Fruit fly (Drosophila melanogaster) whole organism, embryonic: ENCODE data around the gene Sap30.
A peak's percentile ranks its signal among the peaks of the same experiment; 100 is the strongest.

Source experiments
- Antp ChIP-seq: fragments of 200-800 bp; sonication (Bioruptor generic); optimal IDR thresholded peaks from 3 replicates; lab custom pipeline; 2016; ENCODE audit warnings: missing biosample characterization, missing genetic modification characterization
- Awh ChIP-seq: fragments of 200-800 bp; sonication (Bioruptor generic); IDR thresholded peaks from 2 replicates; pipeline ENCODE4, ENCODE4 v1.3.6; 2022; ENCODE audit warnings: missing biosample characterization, missing genetic modification characterization
- B-H1 ChIP-seq: fragments of 200-800 bp; sonication (Bioruptor generic); IDR thresholded peaks from 3 replicates; pipeline ENCODE4 v1.3.6; 2022; ENCODE audit warnings: missing biosample characterization, missing genetic modification characterization
- Bdp1 ChIP-seq: fragments of 200-800 bp; sonication (Bioruptor generic); optimal IDR thresholded peaks from 3 replicates; lab custom pipeline; 2016; ENCODE audit warnings: missing biosample characterization, missing genetic modification characterization
- CG10321 ChIP-seq: fragments of 200-800 bp; sonication (Bioruptor generic); IDR thresholded peaks from 2 replicates; pipeline ENCODE4 v1.3.6; 2022; ENCODE audit warnings: missing biosample characterization, missing genetic modification characterization
- CG10543 ChIP-seq: fragments of 200-800 bp; sonication (Bioruptor generic); optimal IDR thresholded peaks from 3 replicates; lab custom pipeline; 2017; ENCODE audit warnings: missing biosample characterization, mild to moderate bottlenecking, missing genetic modification characterization, moderate library complexity
- CG10565 ChIP-seq: fragments of 200-800 bp; sonication (Bioruptor generic); optimal IDR thresholded peaks from 3 replicates; lab custom pipeline; 2016; ENCODE audit warnings: missing biosample characterization, mild to moderate bottlenecking, missing genetic modification characterization
- CG11093 ChIP-seq: fragments of 200-800 bp; sonication (Bioruptor generic); IDR thresholded peaks from 3 replicates; pipeline ENCODE4 v1.3.6; 2022; ENCODE audit warnings: missing biosample characterization, missing genetic modification characterization
- CG11398 ChIP-seq: fragments of 200-800 bp; sonication (Bioruptor generic); optimal IDR thresholded peaks from 2 replicates; lab custom pipeline; 2016; ENCODE audit warnings: missing biosample characterization, missing genetic modification characterization
- CG12659 ChIP-seq: fragments of 200-800 bp; sonication (Bioruptor generic); optimal IDR thresholded peaks from 3 replicates; lab custom pipeline; 2017; ENCODE audit warnings: mild to moderate bottlenecking, missing biosample characterization, missing genetic modification reagents, missing genetic modification characterization
- CG1529 ChIP-seq: fragments of 200-800 bp; sonication (Bioruptor generic); optimal IDR thresholded peaks from 3 replicates; lab custom pipeline; 2018; ENCODE audit warnings: missing biosample characterization, missing genetic modification characterization
- CG1832 ChIP-seq: fragments of 200-800 bp; sonication (Bioruptor generic); optimal IDR thresholded peaks from 2 replicates; lab custom pipeline; 2017; ENCODE audit warnings: missing biosample characterization, mild to moderate bottlenecking, missing genetic modification characterization, inconsistent platforms
- CG2712 ChIP-seq: fragments of 200-800 bp; optimal IDR thresholded peaks from 3 replicates; lab custom pipeline; 2019; ENCODE audit warnings: missing biosample characterization, mild to moderate bottlenecking, missing genetic modification characterization, moderate library complexity
- CG4328 ChIP-seq: fragments of 200-800 bp; sonication (Bioruptor generic); optimal IDR thresholded peaks from 3 replicates; lab custom pipeline; 2017; ENCODE audit warnings: missing biosample characterization, missing genetic modification reagents, missing genetic modification characterization
- CG43689 ChIP-seq: fragments of 200-800 bp; sonication (Bioruptor generic); IDR thresholded peaks from 2 replicates; pipeline ENCODE4 v1.3.6; 2022; ENCODE audit warnings: missing biosample characterization, missing genetic modification characterization
- CG7357 ChIP-seq: fragments of 200-800 bp; sonication (Bioruptor generic); IDR thresholded peaks from 3 replicates; pipeline ENCODE4 v1.3.6; 2022; ENCODE audit warnings: missing biosample characterization, missing genetic modification characterization
- CG7786 ChIP-seq: fragments of 200-800 bp; sonication (Bioruptor generic); optimal IDR thresholded peaks from 2 replicates; lab custom pipeline; 2016; ENCODE audit warnings: missing biosample characterization, missing genetic modification characterization
- Dll ChIP-seq: fragments of 200-800 bp; sonication (Bioruptor generic); IDR thresholded peaks from 4 replicates; pipeline ENCODE4 v1.3.6; 2022; ENCODE audit warnings: missing biosample characterization, missing genetic modification characterization; ENCODE audit not compliant: partially characterized antibody
- Dref ChIP-seq: fragments of 200-800 bp; sonication (Bioruptor generic); IDR thresholded peaks from 2 replicates; pipeline ENCODE4 v1.3.6; 2022; ENCODE audit warnings: missing biosample characterization, missing genetic modification characterization
- Eip74EF ChIP-seq, 2 experiments: fragments of 200-800 bp in 1 of 2; fragments of >200 bp in 1 of 2; sonication (Bioruptor generic) in 1 of 2; optimal IDR thresholded peaks; 2 replicates each; lab custom pipeline; 2017 to 2019; ENCODE audit warnings: missing biosample characterization in 2 of 2, missing genetic modification characterization in 2 of 2, mild to moderate bottlenecking in 1 of 2, moderate library complexity in 1 of 2
- Gsc ChIP-seq: fragments of 200-800 bp; sonication (Bioruptor generic); IDR thresholded peaks from 2 replicates; pipeline ENCODE4 v1.3.6; 2022; ENCODE audit warnings: missing biosample characterization, missing genetic modification characterization
- Hey ChIP-seq: fragments of 200-800 bp; sonication (Bioruptor generic); optimal IDR thresholded peaks from 3 replicates; lab custom pipeline; 2018; ENCODE audit warnings: missing biosample characterization, mild to moderate bottlenecking, missing genetic modification characterization
- Jarid2 ChIP-seq: fragments of 200-800 bp; sonication (Bioruptor generic); optimal IDR thresholded peaks from 3 replicates; lab custom pipeline; 2017; ENCODE audit warnings: mild to moderate bottlenecking, missing biosample characterization, missing genetic modification reagents, missing genetic modification characterization
- NK7.1 ChIP-seq: fragments of 200-800 bp; sonication (Bioruptor generic); optimal IDR thresholded peaks from 3 replicates; lab custom pipeline; 2016; ENCODE audit warnings: missing biosample characterization, missing genetic modification characterization
- Nf-YB ChIP-seq: fragments of 200-800 bp; sonication (Bioruptor generic); optimal IDR thresholded peaks from 3 replicates; lab custom pipeline; 2019; ENCODE audit warnings: missing biosample characterization, mild to moderate bottlenecking, missing genetic modification characterization, moderate library complexity
- Ptx1 ChIP-seq: fragments of 200-800 bp; sonication (Bioruptor generic); IDR thresholded peaks from 2 replicates; pipeline ENCODE4 v1.3.6; 2022; ENCODE audit warnings: missing biosample characterization, missing genetic modification characterization
- Side ChIP-seq: fragments of 200-800 bp; sonication (Bioruptor generic); optimal IDR thresholded peaks from 2 replicates; lab custom pipeline; 2016; ENCODE audit warnings: missing biosample characterization, missing genetic modification characterization
- Stat92E ChIP-seq, 3 experiments: fragments of >200 bp in 2 of 3; fragments of 200-800 bp in 1 of 3; sonication (Bioruptor generic) in 1 of 3; optimal IDR thresholded peaks; 2 replicates each; lab custom pipeline; 2017 to 2019; ENCODE audit warnings: missing biosample characterization in 3 of 3, missing genetic modification characterization in 3 of 3, mild to moderate bottlenecking in 1 of 3, moderate library complexity in 1 of 3
- ab ChIP-seq: fragments of 200-800 bp; sonication (Bioruptor generic); optimal IDR thresholded peaks from 2 replicates; lab custom pipeline; 2016; ENCODE audit warnings: missing biosample characterization, missing genetic modification characterization
- ara ChIP-seq: fragments of 200-800 bp; sonication (Bioruptor generic); IDR thresholded peaks from 2 replicates; pipeline ENCODE4 v1.3.6; 2022; ENCODE audit warnings: missing biosample characterization, missing genetic modification characterization
- ash1 ChIP-seq: fragments of 200-800 bp; sonication (Bioruptor generic); optimal IDR thresholded peaks from 2 replicates; lab custom pipeline; 2018; ENCODE audit warnings: missing biosample characterization, mild to moderate bottlenecking, missing genetic modification characterization
- corto ChIP-seq: fragments of 200-800 bp; sonication (Bioruptor generic); optimal IDR thresholded peaks from 2 replicates; lab custom pipeline; 2016; ENCODE audit warnings: missing biosample characterization, mild to moderate bottlenecking, missing genetic modification characterization, moderate library complexity
- da ChIP-seq: fragments of 200-800 bp; sonication (Bioruptor generic); optimal IDR thresholded peaks from 2 replicates; lab custom pipeline; 2016; ENCODE audit warnings: missing biosample characterization, missing genetic modification characterization
- dati ChIP-seq: fragments of 200-800 bp; sonication (Bioruptor generic); IDR thresholded peaks from 2 replicates; pipeline ENCODE4 v1.3.6; 2022; ENCODE audit warnings: missing biosample characterization, missing genetic modification characterization
- en ChIP-seq: fragments of 200-800 bp; sonication (Bioruptor generic); optimal IDR thresholded peaks from 2 replicates; lab custom pipeline; 2016; ENCODE audit warnings: missing biosample characterization, missing genetic modification characterization
- ewg ChIP-seq: fragments of 200-800 bp; sonication (Bioruptor generic); optimal IDR thresholded peaks from 3 replicates; lab custom pipeline; 2017; ENCODE audit warnings: mild to moderate bottlenecking, missing biosample characterization, missing genetic modification reagents, missing genetic modification characterization
- fd3F ChIP-seq: fragments of 200-800 bp; sonication (Bioruptor generic); optimal IDR thresholded peaks from 2 replicates; lab custom pipeline; 2018; ENCODE audit warnings: missing biosample characterization, mild to moderate bottlenecking, missing genetic modification characterization, moderate library complexity
- gcm2 ChIP-seq: fragments of 200-800 bp; sonication (Bioruptor generic); optimal IDR thresholded peaks from 2 replicates; lab custom pipeline; 2016; ENCODE audit warnings: missing biosample characterization, missing genetic modification characterization
- jing ChIP-seq: fragments of 200-800 bp; sonication (Bioruptor generic); optimal IDR thresholded peaks from 2 replicates; lab custom pipeline; 2018; ENCODE audit warnings: missing biosample characterization, mild to moderate bottlenecking, missing genetic modification characterization
- kni ChIP-seq: fragments of 200-800 bp; sonication (Bioruptor generic); optimal IDR thresholded peaks from 3 replicates; lab custom pipeline; 2017; ENCODE audit warnings: mild to moderate bottlenecking, missing biosample characterization, missing genetic modification reagents, missing genetic modification characterization
- lola ChIP-seq, 3 experiments: fragments of >200 bp in 2 of 3; fragments of 200-800 bp in 1 of 3; sonication (Bioruptor generic) in 1 of 3; optimal IDR thresholded peaks; 2 replicates each; lab custom pipeline; 2017 to 2019; ENCODE audit warnings: missing biosample characterization in 3 of 3, missing genetic modification characterization in 3 of 3, mild to moderate bottlenecking in 1 of 3, moderate library complexity in 1 of 3
- pan ChIP-seq, 4 experiments: fragments of >200 bp in 3 of 4; fragments of 200-800 bp in 1 of 4; sonication (Bioruptor generic) in 1 of 4; optimal IDR thresholded peaks in 3 of 4; IDR thresholded peaks in 1 of 4; 2 replicates each; pipeline versions ENCODE4 v1.3.6 to Lab custom; 2017 to 2022; ENCODE audit warnings: missing biosample characterization in 2 of 4, missing genetic modification characterization in 2 of 4, mixed read lengths in 1 of 4
- peb ChIP-seq: fragments of 200-800 bp; sonication (Bioruptor generic); IDR thresholded peaks from 2 replicates; pipeline ENCODE4 v1.3.6; 2022; ENCODE audit warnings: missing biosample characterization, missing genetic modification characterization
- psq ChIP-seq: fragments of 200-800 bp; sonication (Bioruptor generic); optimal IDR thresholded peaks from 2 replicates; lab custom pipeline; 2017; ENCODE audit warnings: missing biosample characterization, missing genetic modification characterization
- pzg ChIP-seq: fragments of 200-800 bp; sonication (Bioruptor generic); optimal IDR thresholded peaks from 3 replicates; lab custom pipeline; 2018; ENCODE audit warnings: missing biosample characterization, mild to moderate bottlenecking, missing genetic modification characterization, moderate library complexity
- ro ChIP-seq: fragments of 200-800 bp; sonication (Bioruptor generic); IDR thresholded peaks from 2 replicates; pipeline ENCODE4 v1.3.6; 2022; ENCODE audit warnings: missing biosample characterization, missing genetic modification characterization
- salm ChIP-seq: fragments of 200-800 bp; sonication (Bioruptor generic); optimal IDR thresholded peaks from 2 replicates; lab custom pipeline; 2018; ENCODE audit warnings: missing biosample characterization, mild to moderate bottlenecking, missing genetic modification characterization
- scrt ChIP-seq: fragments of 200-800 bp; sonication (Bioruptor generic); optimal IDR thresholded peaks from 2 replicates; lab custom pipeline; 2018; ENCODE audit warnings: missing biosample characterization, mild to moderate bottlenecking, missing genetic modification characterization, moderate library complexity
- trem ChIP-seq: fragments of 200-800 bp; optimal IDR thresholded peaks from 3 replicates; lab custom pipeline; 2019; ENCODE audit warnings: missing biosample characterization, mild to moderate bottlenecking, missing genetic modification characterization, moderate library complexity
- twi ChIP-seq: fragments of 200-800 bp; optimal IDR thresholded peaks from 2 replicates; lab custom pipeline; 2019; ENCODE audit warnings: missing biosample characterization, mild to moderate bottlenecking, missing genetic modification characterization, moderate library complexity
- zfh1 ChIP-seq: fragments of 200-800 bp; sonication (Bioruptor generic); IDR thresholded peaks from 3 replicates; pipeline ENCODE4 v1.3.6; 2022; ENCODE audit warnings: missing biosample characterization, missing genetic modification characterization

The Sap30 gene

dm6 chrX:16781055-16781454 lies 6.0 kb upstream of the Sap30 start (continued):
- peak; percentile 24 for TF ChIP-seq Side (GFP tag; lab: Kevin White, UChicago)
- TF ChIP-seq CG4328 (GFP tag; lab: Kevin White, UChicago) = no peak
- TF ChIP-seq trem (tag; lab: Kevin White, UChicago) = no peak
- TF ChIP-seq Nf-YB (GFP tag; lab: Kevin White, UChicago) = no peak
- TF ChIP-seq ab (GFP tag; lab: Kevin White, UChicago) = no peak
- TF ChIP-seq Gsc (GFP tag; lab: Robert Waterston, UW) = no peak
- TF ChIP-seq peb (GFP tag; lab: Robert Waterston, UW) = no peak
- TF ChIP-seq Dll (GFP tag; lab: Robert Waterston, UW) = no peak
- no peak for TF ChIP-seq dati (GFP tag; lab: Robert Waterston, UW)
- no peak for TF ChIP-seq ash1 (GFP tag; lab: Kevin White, UChicago)
- TF ChIP-seq CG10321 = no peak
- TF ChIP-seq da (GFP tag; lab: Kevin White, UChicago) = no peak
- no peak for TF ChIP-seq ro (GFP tag; lab: Robert Waterston, UW)
- TF ChIP-seq pan (optimal IDR thresholded peaks at IDR 0.05; lab: Kevin White, UChicago) = no peak
- no peak for TF ChIP-seq pan (GFP tag; optimal IDR thresholded peaks at IDR 0.05 in 1 of 2, IDR thresholded peaks at IDR 0.05 in 1 of 2)
- TF ChIP-seq Jarid2 (GFP tag; lab: Kevin White, UChicago) = no peak
- no peak for TF ChIP-seq Bdp1
- no peak for TF ChIP-seq Awh (GFP tag; lab: Robert Waterston, UW)
- no peak for TF ChIP-seq CG1529 (GFP tag; lab: Kevin White, UChicago)
- no peak for TF ChIP-seq CG11093
- no peak for TF ChIP-seq Stat92E (GFP tag; optimal IDR thresholded peaks at IDR 0.05; lab: Kevin White, UChicago)
- TF ChIP-seq Ptx1 (GFP tag; lab: Robert Waterston, UW) = 0 out of 2 replicates have a peak, but pooled peaks have one; percentile 33
- TF ChIP-seq salm (tag; lab: Kevin White, UChicago) = no peak
- TF ChIP-seq CG7357 (GFP tag; lab: Robert Waterston, UW) = no peak
- no peak for TF ChIP-seq ara (GFP tag; lab: Robert Waterston, UW)
- TF ChIP-seq CG1832 = no peak
- peak; percentile 16 for TF ChIP-seq fd3F (GFP tag; lab: Kevin White, UChicago)
- TF ChIP-seq Dref (GFP tag; lab: Robert Waterston, UW) = no peak
- peak; percentile 16 for TF ChIP-seq scrt
- no peak for TF ChIP-seq pzg (GFP tag; lab: Kevin White, UChicago)
- TF ChIP-seq psq (GFP tag; lab: Kevin White, UChicago) = no peak
- no peak for TF ChIP-seq CG12659 (GFP tag; lab: Kevin White, UChicago)
- TF ChIP-seq CG2712 (tag; lab: Kevin White, UChicago) = peak; percentile 11
- peak in 1 of 2 experiments; percentile 14 for TF ChIP-seq Eip74EF (GFP tag; optimal IDR thresholded peaks at IDR 0.05; lab: Kevin White, UChicago)
- no peak for TF ChIP-seq twi
- TF ChIP-seq jing (GFP tag; lab: Kevin White, UChicago) = no peak
- TF ChIP-seq ewg = no peak
- no peak for TF ChIP-seq B-H1 (GFP tag; lab: Robert Waterston, UW)
- no peak for TF ChIP-seq Hey (tag; lab: Kevin White, UChicago)
- TF ChIP-seq corto (GFP tag; lab: Kevin White, UChicago) = no peak
- TF ChIP-seq CG10543 = no peak
- TF ChIP-seq gcm2 = no peak
- TF ChIP-seq en (GFP tag; lab: Kevin White, UChicago) = no peak
- peak; percentile 8 for TF ChIP-seq CG11398 (GFP tag; lab: Kevin White, UChicago)
- TF ChIP-seq NK7.1 (GFP tag; lab: Kevin White, UChicago) = no peak
- peak; percentile 30 for TF ChIP-seq Antp (GFP tag; lab: Kevin White, UChicago)
- TF ChIP-seq CG7786 (GFP tag; lab: Kevin White, UChicago) = no peak
- no peak for TF ChIP-seq zfh1 (GFP tag; lab: Robert Waterston, UW)
- no peak for TF ChIP-seq CG43689
- TF ChIP-seq kni (GFP tag; lab: Kevin White, UChicago) = no peak
- TF ChIP-seq CG10565 (GFP tag; lab: Kevin White, UChicago) = no peak
- TF ChIP-seq lola (GFP tag; optimal IDR thresholded peaks at IDR 0.05; lab: Kevin White, UChicago) = no peak
